Fruit fly (Drosophila melanogaster): ENCODE measurements around the gene ImpE2.
A peak's percentile ranks its signal among the peaks of the same experiment; 100 is the strongest.

Gene ImpE2

dm6 chr3L:3517894-3518293 lies 5.4 kb upstream of the ImpE2 start (continued):
- TF ChIP-seq jumu (GFP tag; optimal IDR thresholded peaks at IDR 0.05) (peak; percentile 80), H15 (GFP tag; IDR thresholded peaks at IDR 0.05) (peak; percentile 93), CG6813 (GFP tag; optimal IDR thresholded peaks at IDR 0.05) (peak; percentile 82), CG17385 (GFP tag; optimal IDR thresholded peaks at IDR 0.05) (peak; percentile 83), CG10979 (tag; optimal IDR thresholded peaks at IDR 0.05) (peak; percentile 83), Stat92E (GFP tag; optimal IDR thresholded peaks at IDR 0.05) (peak in 1 of 3 experiments; percentile 1), CG31365 (tag; optimal IDR thresholded peaks at IDR 0.05) (peak; percentile 60), Rx (GFP tag; IDR thresholded peaks at IDR 0.05) (peak; percentile 71), Max (GFP tag; optimal IDR thresholded peaks at IDR 0.05) (peak; percentile 72), ttk (GFP tag; IDR thresholded peaks at IDR 0.05) (peak; percentile 92), abd-A (tag; optimal IDR thresholded peaks at IDR 0.05) (peak; percentile 73), wek (GFP tag; optimal IDR thresholded peaks at IDR 0.05) (peak; percentile 73), trh (GFP tag; optimal IDR thresholded peaks at IDR 0.05) (peak; percentile 52), CG11247 (GFP tag; IDR thresholded peaks at IDR 0.05) (peak; percentile 87), CG18619 (GFP tag; optimal IDR thresholded peaks at IDR 0.05) (peak; percentile 85), CG18764 (GFP tag; optimal IDR thresholded peaks at IDR 0.05) (peak; percentile 82), dmrt11E (tag; optimal IDR thresholded peaks at IDR 0.05) (peak; percentile 58), Jarid2 (GFP tag; optimal IDR thresholded peaks at IDR 0.05) (peak; percentile 47), so (GFP tag; IDR thresholded peaks at IDR 0.05) (peak; percentile 97), Neu2 (GFP tag; optimal IDR thresholded peaks at IDR 0.05; ENCODE audit: borderline replicate concordance) (no peak), bcd (GFP tag; optimal IDR thresholded peaks at IDR 0.05) (peak; percentile 81), Eip74EF (GFP tag; optimal IDR thresholded peaks at IDR 0.05) (peak in 1 of 2 experiments; percentile 82), CG30020 (tag; optimal IDR thresholded peaks at IDR 0.05) (peak; percentile 45), zen (tag; optimal IDR thresholded peaks at IDR 0.05) (peak; percentile 71), gce (GFP tag; IDR thresholded peaks at IDR 0.05) (peak; percentile 86; the same call in 2 of the 3 replicates), ab (GFP tag; optimal IDR thresholded peaks at IDR 0.05) (peak; percentile 79), CG15073 (GFP tag; optimal IDR thresholded peaks at IDR 0.05) (peak; percentile 55), MTF-1 (GFP tag; optimal IDR thresholded peaks at IDR 0.05; ENCODE audit: borderline replicate concordance) (peak; percentile 66), Med (GFP tag) (peak; percentile 99), Ets97D (GFP tag; optimal IDR thresholded peaks at IDR 0.05) (peak; percentile 75), CG34224 (GFP tag; IDR thresholded peaks at IDR 0.05; ENCODE audit: partially characterized antibody) (no peak), Xrp1 (GFP tag; IDR thresholded peaks at IDR 0.05) (peak; percentile 91), CG10366 (GFP tag; IDR thresholded peaks at IDR 0.05) (peak; percentile 96), Dp (GFP tag; optimal IDR thresholded peaks at IDR 0.05) (no peak), maf-S (GFP tag; optimal IDR thresholded peaks at IDR 0.05) (peak; percentile 78), CG11560 (tag; IDR thresholded peaks at IDR 0.05) (peak; percentile 84), CG11456 (GFP tag; IDR thresholded peaks at IDR 0.05) (peak; percentile 96), CG17912 (GFP tag; optimal IDR thresholded peaks at IDR 0.05) (peak; percentile 37), CG6791 (GFP tag; IDR thresholded peaks at IDR 0.05; ENCODE audit: partially characterized antibody) (no peak), pros (GFP tag; optimal IDR thresholded peaks at IDR 0.05) (no peak), h (optimal IDR thresholded peaks at IDR 0.05) (no peak), psq (GFP tag; optimal IDR thresholded peaks at IDR 0.05) (peak; percentile 47), CG1024 (GFP tag; IDR thresholded peaks at IDR 0.05) (peak; percentile 86), CG10462 (GFP tag; optimal IDR thresholded peaks at IDR 0.05) (peak; percentile 73), HLHmδ (GFP tag; optimal IDR thresholded peaks at IDR 0.05) (no peak), CG10147 (GFP tag; optimal IDR thresholded peaks at IDR 0.05) (peak; percentile 83), CG9727 (GFP tag; optimal IDR thresholded peaks at IDR 0.05) (peak; percentile 80), CG9817 (tag; optimal IDR thresholded peaks at IDR 0.05) (peak; percentile 87), tio (GFP tag; optimal IDR thresholded peaks at IDR 0.05) (peak; percentile 77), CG9932 (GFP tag; IDR thresholded peaks at IDR 0.05) (peak; percentile 94)

Data from whole organism, embryonic.